Fruit fly (Drosophila melanogaster): Measurements from ENCODE around the gene cact.
A peak's percentile ranks its signal among the peaks of the same experiment; 100 is the strongest.

Gene cact

DNA sequence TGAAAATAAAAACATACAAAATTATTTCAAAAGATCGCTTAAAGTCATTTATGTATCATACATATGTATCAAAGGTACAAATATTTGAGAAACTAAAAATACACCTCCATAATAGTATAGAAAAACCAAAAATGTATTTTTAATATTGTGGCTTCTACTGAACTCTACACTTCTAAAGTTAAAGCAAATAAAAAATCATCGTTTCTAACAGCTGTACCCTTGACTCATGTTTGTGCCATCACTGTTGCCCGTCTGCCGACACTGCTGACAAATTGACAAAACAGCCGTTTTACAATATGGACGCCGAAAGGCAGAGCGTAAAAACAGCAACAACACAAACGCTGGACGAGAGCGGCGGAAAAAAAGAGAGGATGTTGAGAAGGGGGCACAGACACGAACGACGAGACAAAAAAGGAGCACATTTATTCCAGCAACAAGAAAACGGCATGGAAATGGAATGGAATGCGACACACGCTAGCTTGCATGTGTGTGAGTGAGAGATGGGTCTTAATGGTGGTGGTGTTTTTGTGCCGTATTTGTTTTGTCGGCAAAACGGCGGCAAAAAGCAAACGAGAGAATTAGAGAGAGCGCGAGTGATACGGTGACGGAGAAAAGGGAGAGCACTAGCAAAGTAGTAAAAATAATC lies 39.5 kb downstream of the cact start (continued):
- peak; percentile 84 for TF ChIP-seq ind (GFP tag; optimal IDR thresholded peaks at IDR 0.05)
- TF ChIP-seq trem (tag; optimal IDR thresholded peaks at IDR 0.05): peak; percentile 79
- no peak for TF ChIP-seq sens-2 (GFP tag; IDR thresholded peaks at IDR 0.05)
- TF ChIP-seq CG10274 (GFP tag; optimal IDR thresholded peaks at IDR 0.05): peak; percentile 75
- TF ChIP-seq CHES-1-like (GFP tag; optimal IDR thresholded peaks at IDR 0.05): peak; percentile 85
- TF ChIP-seq HHEX (GFP tag; optimal IDR thresholded peaks at IDR 0.05): peak; percentile 88
- TF ChIP-seq Dad (GFP tag; optimal IDR thresholded peaks at IDR 0.05): peak; percentile 84
- TF ChIP-seq z (GFP tag; IDR thresholded peaks at IDR 0.05): no peak
- TF ChIP-seq Ssrp (tag; optimal IDR thresholded peaks at IDR 0.05): peak; percentile 67
- TF ChIP-seq Camta (GFP tag; optimal IDR thresholded peaks at IDR 0.05): peak; percentile 79
- no peak for TF ChIP-seq CG4360 (GFP tag; IDR thresholded peaks at IDR 0.05)
- peak; percentile 86 for TF ChIP-seq CG18619 (GFP tag; optimal IDR thresholded peaks at IDR 0.05)
- TF ChIP-seq CG10979 (tag; optimal IDR thresholded peaks at IDR 0.05): peak; percentile 85
- peak; percentile 76 for TF ChIP-seq fd3F (GFP tag; optimal IDR thresholded peaks at IDR 0.05)
- no peak for TF ChIP-seq HLHmδ (GFP tag; optimal IDR thresholded peaks at IDR 0.05)
- peak; percentile 52 for TF ChIP-seq slp2 (GFP tag; optimal IDR thresholded peaks at IDR 0.05)
- TF ChIP-seq cato (GFP tag; optimal IDR thresholded peaks at IDR 0.05; ENCODE audit: borderline replicate concordance): peak; percentile 52
- peak; percentile 82 for TF ChIP-seq CG14710 (tag; optimal IDR thresholded peaks at IDR 0.05)
- no peak for TF ChIP-seq CG17328 (GFP tag; IDR thresholded peaks at IDR 0.05)
- peak; percentile 89 for TF ChIP-seq Oli (tag; optimal IDR thresholded peaks at IDR 0.05)
- peak; percentile 68 for TF ChIP-seq chn (GFP tag; optimal IDR thresholded peaks at IDR 0.05)
- TF ChIP-seq Taf1 (GFP tag; IDR thresholded peaks at IDR 0.05): no peak
- TF ChIP-seq CG7987 (GFP tag; optimal IDR thresholded peaks at IDR 0.05): peak; percentile 69
- TF ChIP-seq CG11504 (tag; optimal IDR thresholded peaks at IDR 0.05): peak; percentile 87
- peak; percentile 14 for TF ChIP-seq kah (GFP tag; optimal IDR thresholded peaks at IDR 0.05)
- TF ChIP-seq CG12104 (GFP tag; optimal IDR thresholded peaks at IDR 0.05): peak; percentile 57
- TF ChIP-seq bbx (GFP tag; IDR thresholded peaks at IDR 0.05; ENCODE audit: partially characterized antibody): no peak
- peak; percentile 69 for TF ChIP-seq CG10147 (GFP tag; optimal IDR thresholded peaks at IDR 0.05)
- TF ChIP-seq CG17186 (GFP tag; optimal IDR thresholded peaks at IDR 0.05): peak; percentile 24
- TF ChIP-seq gcm (GFP tag; optimal IDR thresholded peaks at IDR 0.05): peak; percentile 78
- peak; percentile 32 for TF ChIP-seq CG30020 (tag; optimal IDR thresholded peaks at IDR 0.05)
- peak; percentile 83 for TF ChIP-seq nmo (GFP tag; optimal IDR thresholded peaks at IDR 0.05)
- no peak for TF ChIP-seq Doc3 (GFP tag; IDR thresholded peaks at IDR 0.05; ENCODE audit: partially characterized antibody)
- no peak for TF ChIP-seq CG10565 (GFP tag; optimal IDR thresholded peaks at IDR 0.05)
- TF ChIP-seq Sry-δ (GFP tag; optimal IDR thresholded peaks at IDR 0.05): peak; percentile 41
- TF ChIP-seq CG4730 (GFP tag; IDR thresholded peaks at IDR 0.05): no peak
- TF ChIP-seq CG30403 (GFP tag; optimal IDR thresholded peaks at IDR 0.05): peak; percentile 82
- no peak for TF ChIP-seq CG9215 (GFP tag; IDR thresholded peaks at IDR 0.05)
- no peak for TF ChIP-seq slbo (GFP tag; IDR thresholded peaks at IDR 0.05)
- no peak for TF ChIP-seq Stat92E (GFP tag; optimal IDR thresholded peaks at IDR 0.05)
- peak; percentile 74 for TF ChIP-seq run (tag; optimal IDR thresholded peaks at IDR 0.05)
- no peak for TF ChIP-seq Xrp1 (GFP tag; IDR thresholded peaks at IDR 0.05)
- peak; percentile 79 for TF ChIP-seq Mad (GFP tag; optimal IDR thresholded peaks at IDR 0.05)
- TF ChIP-seq Meics (GFP tag; optimal IDR thresholded peaks at IDR 0.05): peak; percentile 92
- no peak for TF ChIP-seq eve (GFP tag; optimal IDR thresholded peaks at IDR 0.05)
- TF ChIP-seq CG3065 (GFP tag; optimal IDR thresholded peaks at IDR 0.05): peak; percentile 64
- peak; percentile 87 for TF ChIP-seq CG18599 (GFP tag; optimal IDR thresholded peaks at IDR 0.05)
- peak; percentile 50 for TF ChIP-seq CG2202 (tag; optimal IDR thresholded peaks at IDR 0.05)
- peak; percentile 75 for TF ChIP-seq CG10654 (GFP tag; optimal IDR thresholded peaks at IDR 0.05)

Measured in whole organism, embryonic.